Worm (Caenorhabditis elegans) whole organism, young adult: ENCODE data around the gene F20D6.12.

ENCODE experiments used
- K12H6.12 ChIP-seq: fragments of 200-800 bp; sonication (Bioruptor generic); optimal IDR thresholded peaks from 2 replicates; lab custom pipeline; 2018; ENCODE audit warnings: mild to moderate bottlenecking, missing genetic modification characterization, missing compliant biosample characterization
- Y53G8AR.9 ChIP-seq: fragments of 200-800 bp; sonication (Bioruptor generic); conservative IDR thresholded peaks from 2 replicates; pipeline ENCODE4 v1.3.6; 2022; ENCODE audit warnings: missing genetic modification reagents, missing genetic modification characterization, missing compliant biosample characterization
- akir-1 ChIP-seq: fragments of 200-800 bp; sonication (Bioruptor generic); optimal IDR thresholded peaks from 2 replicates; lab custom pipeline; 2018; ENCODE audit warnings: mild to moderate bottlenecking, missing genetic modification characterization, moderate library complexity, missing compliant biosample characterization
- ceh-40 ChIP-seq: fragments of 200-800 bp; sonication (Bioruptor generic); IDR thresholded peaks from 2 replicates; pipeline ENCODE4 v1.3.6; 2022; ENCODE audit warnings: missing genetic modification characterization, missing compliant biosample characterization
- efl-1 ChIP-seq: fragments of 150-350 bp; optimal IDR thresholded peaks from 2 replicates; lab custom pipeline; 2014; ENCODE audit warnings: missing biosample characterization, missing genetic modification reagents, missing genetic modification characterization
- lir-1 ChIP-seq: fragments of 200-800 bp; sonication (Bioruptor generic); conservative IDR thresholded peaks from 2 replicates; pipeline ENCODE4 v1.3.6; 2022; ENCODE audit warnings: missing genetic modification reagents, missing genetic modification characterization, missing compliant biosample characterization
- unc-62 ChIP-seq: fragments of 150-350 bp; optimal IDR thresholded peaks from 2 replicates; lab custom pipeline; 2014; ENCODE audit warnings: missing biosample characterization, missing genetic modification reagents, missing genetic modification characterization
- zim-3 ChIP-seq: sonication (generic microtip); optimal IDR thresholded peaks from 2 replicates; lab custom pipeline; 2017; ENCODE audit warnings: mild to moderate bottlenecking, missing genetic modification characterization, moderate library complexity, missing compliant biosample characterization

- no peak for TF ChIP-seq akir-1 (GFP tag; lab: Kevin White, UChicago)
- no peak for TF ChIP-seq unc-62 (GFP tag; lab: Kevin White, UChicago)
- no peak for TF ChIP-seq efl-1 (GFP tag; lab: Kevin White, UChicago)
- TF ChIP-seq zim-3 (tag; lab: Kevin White, UChicago), result no peak
- TF ChIP-seq lir-1 (GFP tag; lab: Robert Waterston, UW), result no peak
- no peak for TF ChIP-seq Y53G8AR.9 (GFP tag; lab: Robert Waterston, UW)
- no peak for TF ChIP-seq K12H6.12 (tag; lab: Kevin White, UChicago)
- no peak for TF ChIP-seq ceh-40 (GFP tag; lab: Robert Waterston, UW)
These were observed 17.0 kb upstream of the F20D6.12 start, which contains the start of gene timp-1 for ce11 chrV:8206931-8207330.
